Worm (Caenorhabditis elegans): ENCODE measurements around the gene unc-69.

- TF ChIP-seq elt-2 (tag; optimal IDR thresholded peaks at IDR 0.05) (no peak), nhr-232 (tag; optimal IDR thresholded peaks at IDR 0.05) (no peak), dve-1 (tag; optimal IDR thresholded peaks at IDR 0.05) (no peak), ceh-14 (tag; optimal IDR thresholded peaks at IDR 0.05) (no peak), ceh-34 (tag; optimal IDR thresholded peaks at IDR 0.05) (no peak)
Observed at ce11 chrIII:10355382-10355781, 36.6 kb downstream of the unc-69 start, which contains the start of gene spp-1.
